Worm (Caenorhabditis elegans) whole organism, midembryonic: ENCODE results near the gene clec-164.

Experiments used
- T22C8.4 ChIP-seq: fragments of 200-800 bp; sonication (Bioruptor generic); IDR thresholded peaks from 2 replicates; pipeline ENCODE4 v1.3.6; 2022; ENCODE audit warnings: missing genetic modification characterization, missing compliant biosample characterization
- flt-1 ChIP-seq: fragments of 200-800 bp; sonication (Bioruptor generic); IDR thresholded peaks from 2 replicates; pipeline ENCODE4 v1.3.6; 2022; ENCODE audit warnings: missing genetic modification characterization, missing compliant biosample characterization
- klf-2 ChIP-seq: fragments of 200-800 bp; sonication (Bioruptor generic); conservative IDR thresholded peaks from 2 replicates; pipeline ENCODE4 v1.3.6; 2022; ENCODE audit warnings: missing genetic modification reagents, missing genetic modification characterization, missing compliant biosample characterization
- med-1 ChIP-seq: sonication (generic microtip); optimal IDR thresholded peaks from 2 replicates; lab custom pipeline; 2017; ENCODE audit warnings: missing genetic modification characterization, mild to moderate bottlenecking, missing compliant biosample characterization, antibody characterized with exemption, missing genetic modification reagents; ENCODE audit not compliant: insufficient read depth
- ref-1 ChIP-seq: fragments of 200-800 bp; sonication (Bioruptor generic); conservative IDR thresholded peaks from 2 replicates; pipeline ENCODE4 v1.3.6; 2022; ENCODE audit warnings: missing genetic modification reagents, missing genetic modification characterization, missing compliant biosample characterization

- TF ChIP-seq ref-1 (GFP tag; lab: Robert Waterston, UW) (no peak), med-1 (GFP tag; lab: Kevin White, UChicago) (no peak), flt-1 (GFP tag; lab: Robert Waterston, UW) (no peak), T22C8.4 (GFP tag; lab: Robert Waterston, UW) (no peak), klf-2 (GFP tag; lab: Robert Waterston, UW) (no peak)
Observed at ce11 chrIV:762016-762459, 45.6 kb downstream of the clec-164 start.
